Worm (Caenorhabditis elegans) whole organism, late embryonic: ENCODE data around the gene sup-10.

Experiments
- ceh-19 ChIP-seq: fragments of 200-800 bp; sonication (Bioruptor generic); optimal IDR thresholded peaks from 2 replicates; lab custom pipeline; 2018; ENCODE audit warnings: mild to moderate bottlenecking, missing genetic modification characterization, missing compliant biosample characterization
- che-1 ChIP-seq: sonication (generic microtip); optimal IDR thresholded peaks from 2 replicates; lab custom pipeline; 2016; ENCODE audit warnings: mild to moderate bottlenecking, missing genetic modification characterization, missing compliant biosample characterization
- dmd-4 ChIP-seq: sonication (generic microtip); optimal IDR thresholded peaks from 2 replicates; lab custom pipeline; 2016; ENCODE audit warnings: borderline replicate concordance, missing genetic modification characterization, missing compliant biosample characterization
- fkh-10 ChIP-seq: fragments of 150-350 bp; optimal IDR thresholded peaks from 2 replicates; lab custom pipeline; 2014; ENCODE audit warnings: missing biosample characterization, missing genetic modification reagents, missing genetic modification characterization
- lin-11 ChIP-seq: fragments of 200-800 bp; sonication (Bioruptor generic); optimal IDR thresholded peaks from 2 replicates; lab custom pipeline; 2018; ENCODE audit warnings: mild to moderate bottlenecking, missing genetic modification characterization, missing compliant biosample characterization
- pha-4 ChIP-seq: fragments of 150-350 bp; optimal IDR thresholded peaks from 2 replicates; lab custom pipeline; 2018; ENCODE audit warnings: missing biosample characterization, missing genetic modification reagents, missing genetic modification characterization
- rnt-1 ChIP-seq: sonication (generic microtip); optimal IDR thresholded peaks from 2 replicates; lab custom pipeline; 2016; ENCODE audit warnings: missing genetic modification characterization, missing compliant biosample characterization
- sox-4 ChIP-seq: sonication (generic microtip); optimal IDR thresholded peaks from 2 replicates; lab custom pipeline; 2017; ENCODE audit warnings: mild to moderate bottlenecking, missing genetic modification characterization, inconsistent platforms, missing compliant biosample characterization
- unc-86 ChIP-seq: sonication (generic microtip); optimal IDR thresholded peaks from 2 replicates; lab custom pipeline; 2016; ENCODE audit warnings: missing genetic modification characterization, missing compliant biosample characterization

DNA sequence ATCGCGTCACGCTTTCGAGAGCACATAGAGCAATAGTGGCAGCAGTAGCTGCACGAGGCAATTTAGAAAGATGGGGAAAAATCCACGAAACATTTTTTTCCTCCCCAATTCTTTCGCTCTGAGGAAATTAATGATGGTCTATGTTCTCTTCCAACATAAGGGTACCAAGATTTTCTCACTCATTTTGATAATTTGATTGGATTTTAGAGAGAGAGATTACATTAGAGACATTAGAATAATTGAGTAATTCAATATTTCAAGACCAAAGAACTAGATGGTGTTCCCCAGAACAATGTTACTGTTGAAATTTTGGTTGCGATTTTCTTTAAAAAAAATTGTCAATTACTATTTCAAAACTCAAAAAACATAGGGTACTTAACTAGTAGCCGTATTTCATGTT, 6.7 kb upstream of the sup-10 start:
- TF ChIP-seq unc-86 (tag; lab: Kevin White, UChicago), result no peak
- no peak for TF ChIP-seq sox-4 (tag; lab: Kevin White, UChicago)
- TF ChIP-seq ceh-19 (GFP tag; lab: Kevin White, UChicago), result no peak
- TF ChIP-seq fkh-10 (GFP tag; lab: Kevin White, UChicago), result no peak
- no peak for TF ChIP-seq dmd-4 (tag; lab: Kevin White, UChicago)
- TF ChIP-seq rnt-1, result no peak
- no peak for TF ChIP-seq pha-4 (tag; lab: Kevin White, UChicago)
- no peak for TF ChIP-seq lin-11 (tag; lab: Kevin White, UChicago)
- no peak for TF ChIP-seq che-1
